Fruit fly (Drosophila melanogaster): ENCODE results near the gene Pgant6.
A peak's percentile ranks its signal among the peaks of the same experiment; 100 is the strongest.

Pgant6 gene

DNA sequence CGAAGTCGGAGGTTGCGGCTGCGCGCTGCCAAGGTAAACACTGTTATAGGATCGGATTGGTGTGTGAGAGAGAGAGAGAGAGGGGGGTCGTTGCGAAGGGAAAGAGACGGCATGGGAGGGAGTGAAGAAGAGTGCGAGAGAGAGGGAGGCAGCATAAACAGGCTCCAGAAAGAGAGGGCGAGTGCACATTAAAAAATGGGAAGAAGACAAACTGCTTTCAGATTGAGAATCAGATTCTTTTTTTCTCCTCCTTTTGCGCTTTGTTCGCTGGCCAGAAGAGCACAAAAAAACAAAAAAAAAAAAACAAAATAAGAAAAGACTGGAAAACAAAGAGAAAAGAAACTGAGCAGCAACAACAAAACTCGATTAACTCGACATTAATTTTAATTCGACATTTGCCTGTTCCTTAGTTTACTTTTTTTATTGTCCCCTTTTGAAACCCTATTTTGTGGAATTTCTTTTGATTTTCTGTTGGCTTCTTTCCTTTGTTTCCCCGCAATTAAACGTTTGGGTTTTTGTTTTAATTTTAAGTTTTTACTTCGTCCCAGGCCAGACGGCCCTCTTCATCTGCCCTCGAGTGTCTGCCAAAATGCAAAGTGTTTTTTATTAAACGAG is 26.3 kb downstream of the Pgant6 start (continued):
- peak; percentile 87 for TF ChIP-seq CG11696 (GFP tag; IDR thresholded peaks at IDR 0.05)
- no peak for TF ChIP-seq inv (GFP tag; IDR thresholded peaks at IDR 0.05; ENCODE audit: partially characterized antibody)
- TF ChIP-seq Xrp1 (GFP tag; IDR thresholded peaks at IDR 0.05) = peak; percentile 22; the same call in 1 of the 2 replicates
- TF ChIP-seq CG4360 (GFP tag; IDR thresholded peaks at IDR 0.05) = 0 out of 2 replicates have a peak, but pooled peaks have one; percentile 43
- TF ChIP-seq psq (GFP tag; optimal IDR thresholded peaks at IDR 0.05) = peak; percentile 75
- peak; percentile 66 for TF ChIP-seq crol (GFP tag; IDR thresholded peaks at IDR 0.05)
- peak; percentile 11; the same call in 1 of the 3 replicates for TF ChIP-seq dysf (GFP tag; IDR thresholded peaks at IDR 0.05)
- TF ChIP-seq en (GFP tag; optimal IDR thresholded peaks at IDR 0.05) = no peak
- TF ChIP-seq ci (GFP tag; IDR thresholded peaks at IDR 0.05) = peak; percentile 35; the same call in 1 of the 3 replicates
- TF ChIP-seq CG8388 (GFP tag; optimal IDR thresholded peaks at IDR 0.05) = no peak
- TF ChIP-seq row (GFP tag; IDR thresholded peaks at IDR 0.05) = 0 out of 3 replicates have a peak, but pooled peaks have one; percentile 22
- TF ChIP-seq usp (GFP tag; optimal IDR thresholded peaks at IDR 0.05) = no peak
- peak; percentile 18 for TF ChIP-seq grau (tag; optimal IDR thresholded peaks at IDR 0.05)
- peak; percentile 23 for TF ChIP-seq CG10979 (tag; optimal IDR thresholded peaks at IDR 0.05)
- TF ChIP-seq crp (GFP tag; optimal IDR thresholded peaks at IDR 0.05) = no peak
- TF ChIP-seq CG34224 (GFP tag; IDR thresholded peaks at IDR 0.05; ENCODE audit: partially characterized antibody) = no peak
- no peak for TF ChIP-seq yki (optimal IDR thresholded peaks at IDR 0.05)
- TF ChIP-seq D19A (tag; optimal IDR thresholded peaks at IDR 0.05) = peak; percentile 13
- TF ChIP-seq CG13894 (tag; optimal IDR thresholded peaks at IDR 0.05) = no peak
- TF ChIP-seq tll (GFP tag; optimal IDR thresholded peaks at IDR 0.05) = no peak
- TF ChIP-seq Hr51 (GFP tag; optimal IDR thresholded peaks at IDR 0.05) = no peak
- TF ChIP-seq ftz-f1 (GFP tag; optimal IDR thresholded peaks at IDR 0.05) = peak; percentile 5
- no peak for TF ChIP-seq salm (tag; optimal IDR thresholded peaks at IDR 0.05)
- no peak for TF ChIP-seq sisA (GFP tag; IDR thresholded peaks at IDR 0.05)
- 0 out of 3 replicates have a peak, but pooled peaks have one; percentile 13 for TF ChIP-seq Optix (GFP tag; IDR thresholded peaks at IDR 0.05)
- no peak for TF ChIP-seq maf-S (GFP tag; optimal IDR thresholded peaks at IDR 0.05)
- TF ChIP-seq CG10565 (GFP tag; optimal IDR thresholded peaks at IDR 0.05) = no peak
- TF ChIP-seq kni (GFP tag; optimal IDR thresholded peaks at IDR 0.05) = peak; percentile 45
- peak; percentile 17 for TF ChIP-seq CG17829 (tag; optimal IDR thresholded peaks at IDR 0.05)
- no peak for TF ChIP-seq Atf6 (GFP tag; IDR thresholded peaks at IDR 0.05)
- TF ChIP-seq CG1832 (GFP tag; optimal IDR thresholded peaks at IDR 0.05) = peak; percentile 94
- TF ChIP-seq BEAF-32 (GFP tag; optimal IDR thresholded peaks at IDR 0.05) = no peak
- peak; percentile 15 for TF ChIP-seq PHDP (tag; optimal IDR thresholded peaks at IDR 0.05)
- TF ChIP-seq CG30403 (GFP tag; optimal IDR thresholded peaks at IDR 0.05) = peak; percentile 2
- TF ChIP-seq Sin3A (optimal IDR thresholded peaks at IDR 0.05) = no peak
- TF ChIP-seq twi (tag; optimal IDR thresholded peaks at IDR 0.05) = no peak
- TF ChIP-seq otp (GFP tag; IDR thresholded peaks at IDR 0.05) = 0 out of 3 replicates have a peak, but pooled peaks have one; percentile 6
- no peak for TF ChIP-seq amos (GFP tag; IDR thresholded peaks at IDR 0.05; ENCODE audit: partially characterized antibody)
- no peak for TF ChIP-seq onecut (GFP tag; IDR thresholded peaks at IDR 0.05)
- TF ChIP-seq rib (GFP tag; IDR thresholded peaks at IDR 0.05) = no peak
- no peak for TF ChIP-seq CG7839 (tag; optimal IDR thresholded peaks at IDR 0.05)
- peak; percentile 31 for TF ChIP-seq Drgx (GFP tag; IDR thresholded peaks at IDR 0.05)
- TF ChIP-seq gem (tag; optimal IDR thresholded peaks at IDR 0.05) = peak; percentile 32
- TF ChIP-seq CG1603 (tag; optimal IDR thresholded peaks at IDR 0.05) = no peak
- TF ChIP-seq CG2712 (tag; optimal IDR thresholded peaks at IDR 0.05) = peak; percentile 16
- peak; percentile 22 for TF ChIP-seq lilli (GFP tag; optimal IDR thresholded peaks at IDR 0.05)
- TF ChIP-seq GATAe (GFP tag; conservative IDR thresholded peaks at IDR 0.05) = no peak
- no peak for TF ChIP-seq CG10543 (GFP tag; optimal IDR thresholded peaks at IDR 0.05)
- peak; percentile 11 for TF ChIP-seq Sox102F (GFP tag; optimal IDR thresholded peaks at IDR 0.05)
- no peak for TF ChIP-seq seq (GFP tag; IDR thresholded peaks at IDR 0.05)

All from whole organism, embryonic.